Worm (Caenorhabditis elegans) whole organism, L4/young adult: Measurements from ENCODE around the gene C29F9.9.
A peak's percentile ranks its signal among the peaks of the same experiment; 100 is the strongest.

Experiments used
- W03F9.2 ChIP-seq: fragments of 150-350 bp; optimal IDR thresholded peaks from 2 replicates; lab custom pipeline; 2014; ENCODE audit warnings: missing biosample characterization, missing genetic modification characterization
- dao-5 ChIP-seq: sonication (generic microtip); optimal IDR thresholded peaks from 2 replicates; lab custom pipeline; 2016; ENCODE audit warnings: missing genotype, missing genetic modification characterization, moderate library complexity, missing compliant biosample characterization
- him-1 ChIP-seq: sonication (generic microtip); optimal IDR thresholded peaks from 2 replicates; lab custom pipeline; 2016; ENCODE audit warnings: missing genotype, missing genetic modification reagents, missing genetic modification characterization, missing compliant biosample characterization

Gene C29F9.9

DNA sequence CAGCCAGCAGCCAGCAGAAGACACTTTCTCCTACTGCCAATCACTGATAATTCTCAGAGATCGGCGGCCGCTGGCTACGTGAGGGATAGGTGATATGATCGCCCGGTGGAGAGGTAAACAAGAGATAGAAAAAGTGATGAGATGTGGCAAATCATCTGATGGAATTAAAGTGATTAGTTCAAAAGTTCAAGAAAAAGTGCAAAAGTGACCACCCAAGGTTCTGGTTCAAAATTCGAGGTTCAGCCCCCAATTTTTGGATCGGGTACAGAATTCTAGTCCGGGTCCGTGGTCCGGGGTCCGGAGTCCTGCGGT, 33.1 kb downstream of the C29F9.9 start:
- TF ChIP-seq dao-5 (tag; lab: Kevin White, UChicago) (no peak), W03F9.2 (no peak), him-1 (no peak)

DNA sequence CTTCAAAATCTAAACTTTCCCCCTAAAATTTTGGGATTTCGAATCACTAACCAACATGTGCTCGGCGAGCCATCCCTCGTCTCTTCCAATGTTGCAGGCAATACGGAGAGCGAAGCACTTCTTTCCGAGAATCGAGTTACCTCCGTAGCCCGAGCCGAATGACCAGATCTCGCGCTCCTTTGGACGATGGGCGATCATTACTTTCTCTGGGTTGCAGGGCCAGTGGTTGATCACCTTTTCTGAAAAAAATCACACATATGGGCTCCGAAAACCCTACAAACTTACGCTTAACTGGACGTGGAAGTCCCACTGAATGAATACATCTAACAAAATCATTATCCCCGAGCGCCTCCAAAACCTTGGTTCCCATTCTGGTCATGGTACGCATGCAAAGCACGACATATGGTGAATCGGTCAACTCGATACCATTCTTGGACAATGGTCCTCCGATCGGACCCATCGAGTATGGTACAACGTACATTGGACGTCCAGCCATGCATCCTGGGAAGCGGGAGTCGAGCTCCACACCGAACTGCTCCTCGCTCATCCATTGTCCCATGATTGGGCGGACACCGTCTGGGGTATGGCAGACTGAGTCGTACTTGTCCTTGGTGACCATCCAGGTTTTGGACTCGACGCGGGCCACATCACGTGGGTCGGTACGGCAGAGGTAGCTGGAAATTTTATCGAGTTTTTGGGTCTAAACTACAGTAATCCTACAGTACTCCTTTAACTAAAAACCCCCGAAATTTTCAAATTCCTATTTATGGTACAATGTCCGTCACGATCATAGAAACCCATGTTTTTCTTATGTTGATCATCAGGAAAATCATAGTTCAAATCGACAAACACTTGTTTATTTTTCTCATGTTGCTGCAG, 33.7 kb downstream of the C29F9.9 start:
- TF ChIP-seq W03F9.2 (no peak), dao-5 (tag; lab: Kevin White, UChicago) (no peak), him-1 (no peak)

- TF ChIP-seq him-1, result no peak
- TF ChIP-seq W03F9.2, result no peak
- no peak for TF ChIP-seq dao-5 (tag; lab: Kevin White, UChicago)
Measured at ce11 chrIII:63584-64316, 35.0 kb downstream of the C29F9.9 start.

DNA sequence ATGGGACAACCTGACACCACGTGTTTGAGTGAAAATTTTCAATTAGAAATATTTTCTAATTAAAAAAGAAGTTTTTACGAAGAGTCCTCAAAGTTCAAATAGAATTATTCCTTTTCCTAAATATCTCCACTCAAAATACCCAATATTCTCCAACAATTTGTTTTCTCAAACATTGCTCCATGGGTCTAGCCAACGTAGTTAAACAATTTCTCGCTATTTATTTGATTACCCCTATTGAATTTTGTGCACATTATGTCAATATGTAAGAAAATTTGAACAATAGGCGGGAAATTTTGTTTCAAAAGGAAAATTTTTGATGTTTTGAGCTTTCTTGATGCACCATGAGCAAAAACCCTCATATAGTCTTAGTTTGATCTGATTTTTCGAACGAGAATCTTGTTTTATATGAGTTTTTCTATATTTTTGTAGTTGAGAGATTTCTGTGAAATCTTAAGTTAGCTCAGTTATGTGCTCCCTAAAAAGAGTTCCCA, 36.3 kb downstream of the C29F9.9 start:
- no peak for TF ChIP-seq W03F9.2
- peak; percentile 51 for TF ChIP-seq him-1

DNA sequence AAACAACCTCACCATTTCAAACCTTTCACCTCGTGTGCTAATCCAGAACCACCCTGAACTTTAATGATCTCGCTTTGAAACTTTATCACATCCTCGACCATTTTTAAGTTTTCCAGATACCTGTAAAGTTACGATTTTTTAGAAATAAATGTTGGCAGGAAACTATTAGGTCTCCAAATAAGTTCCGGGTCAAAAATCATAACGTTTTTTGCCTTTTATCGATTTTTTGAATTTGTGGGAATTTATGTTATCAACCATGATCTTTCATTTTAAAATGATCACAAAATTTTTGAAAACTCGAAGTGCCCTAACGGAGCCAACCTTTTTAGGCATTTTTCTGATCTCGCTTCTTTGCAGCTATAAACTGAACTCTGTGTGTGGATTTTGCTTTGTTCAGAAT, 37.7 kb downstream of the C29F9.9 start, which contains the start of gene btb-5:
Gene btb-5 (minus strand): TSS at position 101 of the 400 bp plus-strand sequence.
- no peak for TF ChIP-seq W03F9.2
- no peak for TF ChIP-seq him-1

DNA sequence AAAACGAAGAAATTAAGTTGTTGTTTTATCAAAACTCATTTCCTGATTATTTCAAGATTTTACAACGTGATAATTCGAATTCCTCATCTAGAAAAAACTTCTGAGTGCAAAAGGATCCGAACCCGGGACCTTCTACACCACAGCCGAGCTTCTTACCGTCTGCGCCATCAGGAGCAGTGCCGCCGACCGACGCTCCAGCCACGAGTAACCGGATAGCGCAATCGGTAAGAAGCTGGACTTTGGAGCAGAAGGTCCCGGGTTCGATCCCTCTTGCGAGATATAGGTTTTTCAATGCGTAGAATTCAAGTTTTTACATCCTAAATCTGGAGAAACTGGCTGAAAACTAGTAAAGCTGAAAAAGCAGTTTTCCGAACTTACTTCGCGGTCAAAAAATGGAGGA, 45.0 kb downstream of the C29F9.9 start:
- TF ChIP-seq W03F9.2 (no peak), him-1 (no peak), dao-5 (tag; lab: Kevin White, UChicago) (no peak)

ce11 chrIII:51622-52021, 47.1 kb downstream of the C29F9.9 start:
- no peak for TF ChIP-seq dao-5 (tag; lab: Kevin White, UChicago)
- TF ChIP-seq W03F9.2, result no peak
- TF ChIP-seq him-1, result no peak

DNA sequence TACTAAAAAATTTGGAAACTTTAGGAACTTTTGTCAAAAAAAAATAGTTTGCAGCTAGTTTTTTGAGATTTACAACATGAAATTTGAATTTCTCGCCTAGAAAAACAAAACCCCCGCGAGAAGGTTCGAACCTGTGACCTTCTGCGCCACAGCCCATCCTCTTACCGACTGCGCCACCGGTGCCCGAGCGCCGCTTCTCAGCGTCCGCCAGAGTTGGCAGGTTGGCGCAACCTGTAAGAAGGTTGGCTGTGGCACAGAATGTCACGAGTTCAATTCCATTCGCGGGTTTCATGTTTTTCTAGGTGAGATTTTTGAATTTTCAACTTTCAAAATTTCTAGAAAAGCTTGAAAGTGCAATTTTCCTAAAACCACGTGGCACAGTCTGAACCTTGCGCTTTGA, 48.3 kb downstream of the C29F9.9 start:
- no peak for TF ChIP-seq W03F9.2
- no peak for TF ChIP-seq him-1
- TF ChIP-seq dao-5 (tag; lab: Kevin White, UChicago), result no peak

ce11 chrIII:49064-49463, 49.7 kb downstream of the C29F9.9 start:
- TF ChIP-seq W03F9.2, result no peak
- TF ChIP-seq dao-5 (tag; lab: Kevin White, UChicago), result no peak
- no peak for TF ChIP-seq him-1
